Worm (Caenorhabditis elegans): Measurements from ENCODE around the gene nduc-2.

ce11 chrIII:2758092-2758491, 28.6 kb upstream of the nduc-2 start:
- TF ChIP-seq flt-1 (GFP tag; IDR thresholded peaks at IDR 0.05), result no peak
- TF ChIP-seq ama-1 (optimal IDR thresholded peaks at IDR 0.05), result no peak
- no peak for TF ChIP-seq hmg-4 (GFP tag; optimal IDR thresholded peaks at IDR 0.05)
- no peak for TF ChIP-seq tbx-11 (GFP tag; IDR thresholded peaks at IDR 0.05)
- TF ChIP-seq ceh-13 (GFP tag; optimal IDR thresholded peaks at IDR 0.05), result no peak
- no peak for TF ChIP-seq aly-1 (tag; optimal IDR thresholded peaks at IDR 0.05)
- TF ChIP-seq tbx-37 (GFP tag; conservative IDR thresholded peaks at IDR 0.05), result no peak
- TF ChIP-seq sea-1 (GFP tag; conservative IDR thresholded peaks at IDR 0.05), result no peak
- TF ChIP-seq scrt-1 (GFP tag; IDR thresholded peaks at IDR 0.05), result no peak
- no peak for TF ChIP-seq ceh-36 (tag; optimal IDR thresholded peaks at IDR 0.05)
- no peak for TF ChIP-seq ets-7 (tag; optimal IDR thresholded peaks at IDR 0.05)
- TF ChIP-seq B0310.2 (tag; optimal IDR thresholded peaks at IDR 0.05), result no peak
